Worm (Caenorhabditis elegans) whole organism, young adult: ENCODE data around the gene ZK1307.3.

ENCODE experiments used
- B0261.1 ChIP-seq: sonication (generic microtip); optimal IDR thresholded peaks from 2 replicates; lab custom pipeline; 2016; ENCODE audit warnings: mild to moderate bottlenecking, missing genetic modification characterization, moderate library complexity, missing compliant biosample characterization
- C17E4.6 ChIP-seq: fragments of 200-800 bp; sonication (Bioruptor generic); IDR thresholded peaks from 2 replicates; pipeline ENCODE4 v1.3.6; 2022; ENCODE audit warnings: missing genetic modification reagents, missing genetic modification characterization, missing compliant biosample characterization
- D2030.7 ChIP-seq: fragments of 200-800 bp; sonication (Bioruptor generic); IDR thresholded peaks from 2 replicates; pipeline ENCODE4 v1.3.6; 2022; ENCODE audit warnings: missing genetic modification reagents, missing genetic modification characterization, missing compliant biosample characterization
- F23B12.7 ChIP-seq: sonication (generic microtip); optimal IDR thresholded peaks from 2 replicates; lab custom pipeline; 2017; ENCODE audit warnings: missing genetic modification characterization, mild to moderate bottlenecking, missing compliant biosample characterization, antibody characterized with exemption, moderate library complexity; ENCODE audit not compliant: insufficient read depth
- F33H1.4 ChIP-seq: fragments of 200-800 bp; sonication (Bioruptor generic); IDR thresholded peaks from 2 replicates; pipeline ENCODE4 v1.3.6; 2022; ENCODE audit warnings: missing genetic modification reagents, missing genetic modification characterization, missing compliant biosample characterization
- F39B2.1 ChIP-seq: fragments of 200-800 bp; sonication (Bioruptor generic); IDR thresholded peaks from 2 replicates; pipeline ENCODE4 v1.3.6; 2022; ENCODE audit warnings: missing genetic modification reagents, missing genetic modification characterization, missing compliant biosample characterization
- K11D2.4 ChIP-seq: fragments of 200-800 bp; sonication (Bioruptor generic); IDR thresholded peaks from 2 replicates; pipeline ENCODE4 v1.3.6; 2022; ENCODE audit warnings: missing genetic modification reagents, missing genetic modification characterization, missing compliant biosample characterization
- T26A5.8 ChIP-seq: sonication (generic microtip); optimal IDR thresholded peaks from 2 replicates; lab custom pipeline; 2016; ENCODE audit warnings: missing genetic modification characterization, missing compliant biosample characterization
- Y53F4B.3 ChIP-seq: fragments of 200-800 bp; sonication (Bioruptor generic); IDR thresholded peaks from 2 replicates; pipeline ENCODE4 v1.3.6; 2022; ENCODE audit warnings: missing genetic modification reagents, missing genetic modification characterization, missing compliant biosample characterization
- Y53G8AR.9 ChIP-seq: fragments of 200-800 bp; sonication (Bioruptor generic); conservative IDR thresholded peaks from 2 replicates; pipeline ENCODE4 v1.3.6; 2022; ENCODE audit warnings: missing genetic modification reagents, missing genetic modification characterization, missing compliant biosample characterization
- Y56A3A.18 ChIP-seq: fragments of 200-800 bp; sonication (Bioruptor generic); IDR thresholded peaks from 2 replicates; pipeline ENCODE4 v1.3.6; 2022; ENCODE audit warnings: missing genetic modification reagents, missing genetic modification characterization, missing compliant biosample characterization
- Y67H2A.10 ChIP-seq: fragments of 200-800 bp; sonication (Bioruptor generic); conservative IDR thresholded peaks from 2 replicates; pipeline ENCODE4 v1.3.6; 2022; ENCODE audit warnings: missing genetic modification reagents, missing genetic modification characterization, missing compliant biosample characterization
- Y79H2A.3 ChIP-seq: fragments of 200-800 bp; sonication (Bioruptor generic); conservative IDR thresholded peaks from 2 replicates; pipeline ENCODE4 v1.3.6; 2022; ENCODE audit warnings: missing genetic modification reagents, missing genetic modification characterization, missing compliant biosample characterization
- Y95B8A.8 ChIP-seq: fragments of 200-800 bp; sonication (Bioruptor generic); IDR thresholded peaks from 2 replicates; pipeline ENCODE4 v1.3.6; 2022; ENCODE audit warnings: missing genetic modification reagents, missing genetic modification characterization, missing compliant biosample characterization
- ama-1 ChIP-seq, 3 experiments: fragments of 150-350 bp in 1 of 3; sonication (generic microtip) in 2 of 3; optimal IDR thresholded peaks; 2 replicates each; lab custom pipeline; 2014 to 2018; ENCODE audit warnings: missing biosample characterization in 2 of 3, missing genetic modification characterization in 2 of 3, missing genetic modification reagents in 2 of 3
- aptf-2 ChIP-seq: fragments of 200-800 bp; sonication (Bioruptor generic); conservative IDR thresholded peaks from 2 replicates; pipeline ENCODE4 v1.3.6; 2022; ENCODE audit warnings: missing genetic modification reagents, missing genetic modification characterization, missing compliant biosample characterization
- bed-1 ChIP-seq: fragments of 200-800 bp; sonication (Bioruptor generic); IDR thresholded peaks from 2 replicates; pipeline ENCODE4 v1.3.6; 2022; ENCODE audit warnings: missing genetic modification reagents, missing genetic modification characterization, missing compliant biosample characterization
- bed-2 ChIP-seq: fragments of 200-800 bp; sonication (Bioruptor generic); IDR thresholded peaks from 2 replicates; pipeline ENCODE4 v1.3.6; 2022; ENCODE audit warnings: missing genetic modification reagents, missing genetic modification characterization, missing compliant biosample characterization
- ccch-3 ChIP-seq: fragments of 200-800 bp; sonication (Bioruptor generic); optimal IDR thresholded peaks from 2 replicates; lab custom pipeline; 2018; ENCODE audit warnings: mild to moderate bottlenecking, missing genetic modification characterization, missing compliant biosample characterization
- ceh-100 ChIP-seq: fragments of 200-800 bp; sonication (Bioruptor generic); IDR thresholded peaks from 2 replicates; pipeline ENCODE4 v1.3.6; 2022; ENCODE audit warnings: missing genetic modification reagents, missing genetic modification characterization, missing compliant biosample characterization
- ceh-79 ChIP-seq: sonication (generic microtip); optimal IDR thresholded peaks from 2 replicates; lab custom pipeline; 2017; ENCODE audit warnings: mild to moderate bottlenecking, missing genetic modification characterization, missing compliant biosample characterization
- ceh-91 ChIP-seq: fragments of 200-800 bp; sonication (Bioruptor generic); IDR thresholded peaks from 2 replicates; pipeline ENCODE4 v1.3.6; 2022; ENCODE audit warnings: missing genetic modification reagents, missing genetic modification characterization, missing compliant biosample characterization
- dox-1 ChIP-seq: fragments of 200-800 bp; sonication (Bioruptor generic); IDR thresholded peaks from 2 replicates; pipeline ENCODE4 v1.3.6; 2022; ENCODE audit warnings: missing genetic modification reagents, missing genetic modification characterization, missing compliant biosample characterization
- dpff-1 ChIP-seq: sonication (generic microtip); optimal IDR thresholded peaks from 2 replicates; lab custom pipeline; 2017; ENCODE audit warnings: mild to moderate bottlenecking, missing genetic modification characterization, missing compliant biosample characterization
- egl-18 ChIP-seq: fragments of 200-800 bp; sonication (Bioruptor generic); IDR thresholded peaks from 2 replicates; pipeline ENCODE4 v1.3.6; 2022; ENCODE audit warnings: missing genetic modification reagents, missing genetic modification characterization, missing compliant biosample characterization
- egl-44 ChIP-seq: fragments of 200-800 bp; sonication (Bioruptor generic); IDR thresholded peaks from 2 replicates; pipeline ENCODE4 v1.3.6; 2022; ENCODE audit warnings: missing genetic modification reagents, missing genetic modification characterization, missing compliant biosample characterization
- egrh-3 ChIP-seq: fragments of 200-800 bp; sonication (Bioruptor generic); IDR thresholded peaks from 2 replicates; pipeline ENCODE4 v1.3.6; 2022; ENCODE audit warnings: missing genetic modification reagents, missing genetic modification characterization, missing compliant biosample characterization
- ets-4 ChIP-seq: fragments of 200-800 bp; sonication (Bioruptor generic); optimal IDR thresholded peaks from 2 replicates; lab custom pipeline; 2018; ENCODE audit warnings: mild to moderate bottlenecking, missing genetic modification characterization, missing compliant biosample characterization
- hlh-12 ChIP-seq: sonication (generic microtip); optimal IDR thresholded peaks from 2 replicates; lab custom pipeline; 2016; ENCODE audit warnings: missing genetic modification characterization, missing compliant biosample characterization
- let-607 ChIP-seq, 2 experiments: fragments of 200-800 bp in 1 of 2; sonication (Bioruptor generic) in 1 of 2; sonication (generic microtip) in 1 of 2; optimal IDR thresholded peaks; 2 replicates each; lab custom pipeline; 2016 to 2018; ENCODE audit warnings: mild to moderate bottlenecking in 2 of 2, missing compliant biosample characterization in 2 of 2, missing genetic modification characterization in 2 of 2, moderate library complexity in 2 of 2, missing genotype in 1 of 2
- lin-35 ChIP-seq, 3 experiments: fragments of 150-350 bp in 2 of 3; sonication (generic microtip) in 1 of 3; optimal IDR thresholded peaks; 2 replicates each; lab custom pipeline; 2014 to 2018; ENCODE audit warnings: missing biosample characterization in 3 of 3, missing genetic modification characterization in 3 of 3, missing genetic modification reagents in 3 of 3
- lir-1 ChIP-seq: fragments of 200-800 bp; sonication (Bioruptor generic); conservative IDR thresholded peaks from 2 replicates; pipeline ENCODE4 v1.3.6; 2022; ENCODE audit warnings: missing genetic modification reagents, missing genetic modification characterization, missing compliant biosample characterization
- lsy-27 ChIP-seq: sonication (generic microtip); optimal IDR thresholded peaks from 2 replicates; lab custom pipeline; 2017; ENCODE audit warnings: missing genetic modification characterization, mild to moderate bottlenecking, missing compliant biosample characterization, antibody characterized with exemption, missing genotype, borderline replicate concordance; ENCODE audit not compliant: insufficient read depth
- madf-8 ChIP-seq: fragments of 200-800 bp; sonication (Bioruptor generic); conservative IDR thresholded peaks from 2 replicates; pipeline ENCODE4 v1.3.6; 2022; ENCODE audit warnings: missing genetic modification reagents, missing genetic modification characterization, missing compliant biosample characterization
- nfya-2 ChIP-seq: fragments of 200-800 bp; sonication (Bioruptor generic); IDR thresholded peaks from 2 replicates; pipeline ENCODE4 v1.3.6; 2022; ENCODE audit warnings: missing genetic modification reagents, missing genetic modification characterization, missing compliant biosample characterization
- nhr-120 ChIP-seq: fragments of 200-800 bp; sonication (Bioruptor generic); IDR thresholded peaks from 2 replicates; pipeline ENCODE4 v1.3.6; 2022; ENCODE audit warnings: missing genetic modification characterization, missing compliant biosample characterization
- nhr-27 ChIP-seq: fragments of 200-800 bp; sonication (Bioruptor generic); optimal IDR thresholded peaks from 2 replicates; lab custom pipeline; 2018; ENCODE audit warnings: mild to moderate bottlenecking, missing genetic modification characterization, moderate library complexity, missing compliant biosample characterization
- nhr-80 ChIP-seq: sonication (generic microtip); optimal IDR thresholded peaks from 2 replicates; lab custom pipeline; 2016; ENCODE audit warnings: missing genetic modification characterization, missing compliant biosample characterization
- nhr-90 ChIP-seq: sonication (generic microtip); optimal IDR thresholded peaks from 2 replicates; lab custom pipeline; 2016; ENCODE audit warnings: missing genotype, mild to moderate bottlenecking, missing genetic modification characterization, missing compliant biosample characterization
- repo-1 ChIP-seq: sonication (generic microtip); optimal IDR thresholded peaks from 2 replicates; lab custom pipeline; 2017; ENCODE audit warnings: mild to moderate bottlenecking, missing genetic modification characterization, missing compliant biosample characterization
- rpc-1 ChIP-seq, 2 experiments: fragments of 150-350 bp in 1 of 2; sonication (generic microtip) in 1 of 2; optimal IDR thresholded peaks; 2 replicates each; lab custom pipeline; 2014 to 2018; ENCODE audit warnings: missing biosample characterization in 1 of 2, missing genetic modification characterization in 1 of 2, missing genetic modification reagents in 1 of 2, missing genotype in 1 of 2
- somi-1 ChIP-seq: fragments of 200-800 bp; sonication (Bioruptor generic); optimal IDR thresholded peaks from 2 replicates; lab custom pipeline; 2018; ENCODE audit warnings: mild to moderate bottlenecking, missing genetic modification characterization, missing compliant biosample characterization
- tbp1 ChIP-seq: fragments of 200-800 bp; sonication (Bioruptor generic); optimal IDR thresholded peaks from 2 replicates; lab custom pipeline; 2018; ENCODE audit warnings: mild to moderate bottlenecking, missing genetic modification characterization, missing compliant biosample characterization
- ztf-18 ChIP-seq: sonication (generic microtip); optimal IDR thresholded peaks from 2 replicates; lab custom pipeline; 2016; ENCODE audit warnings: missing genotype, mild to moderate bottlenecking, missing genetic modification characterization, missing compliant biosample characterization
- ztf-26 ChIP-seq: sonication (generic microtip); optimal IDR thresholded peaks from 2 replicates; lab custom pipeline; 2017; ENCODE audit warnings: missing genetic modification characterization, missing compliant biosample characterization
- ztf-3 ChIP-seq: fragments of 200-800 bp; sonication (Bioruptor generic); optimal IDR thresholded peaks from 2 replicates; lab custom pipeline; 2018; ENCODE audit warnings: mild to moderate bottlenecking, missing genetic modification characterization, missing compliant biosample characterization

Gene ZK1307.3

DNA sequence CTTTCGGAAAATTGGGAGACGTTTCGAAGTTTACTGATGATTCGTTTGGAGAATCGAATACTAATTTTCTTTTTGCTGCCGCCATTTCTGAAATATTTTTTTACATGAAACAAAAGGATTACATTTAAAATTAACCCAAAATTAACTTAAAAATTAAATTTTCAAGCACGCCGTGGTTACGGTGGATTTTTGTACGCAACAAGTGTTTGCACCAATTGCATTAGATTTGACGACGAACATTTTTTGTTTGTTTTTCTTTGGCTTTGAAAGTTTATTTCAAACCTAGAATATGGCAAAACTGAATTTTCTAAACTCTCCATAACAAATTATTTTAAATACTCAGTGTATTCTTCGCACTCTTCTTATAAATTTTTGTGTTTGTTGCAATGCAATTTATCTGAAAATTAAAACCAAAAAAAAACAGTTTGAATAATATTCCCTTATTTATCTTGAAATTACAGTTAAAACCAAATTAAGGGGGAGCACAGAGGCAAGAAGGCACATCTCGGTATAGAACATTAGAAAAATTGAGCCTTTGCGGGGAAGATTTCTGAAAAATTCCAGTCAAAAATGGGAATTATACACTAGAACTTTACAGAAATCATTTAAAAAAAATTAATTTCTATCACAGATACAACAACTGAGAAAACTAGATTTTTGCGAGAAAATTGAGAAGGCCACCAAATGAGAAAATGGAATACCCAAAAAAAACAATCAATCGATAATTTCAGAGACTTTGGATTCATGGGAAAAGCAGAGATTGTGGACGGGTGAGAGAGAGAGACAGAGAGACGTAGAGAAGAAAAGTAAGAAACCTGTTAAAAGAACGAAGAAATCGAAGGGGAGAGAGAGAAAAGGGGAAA lies 35.5 kb downstream of the ZK1307.3 start, which contains the start of gene hal-3 (continued):
- TF ChIP-seq let-607 (tag; optimal IDR thresholded peaks at IDR 0.05; lab: Kevin White, UChicago) (peak in 1 of 2 experiments; percentile 56), K11D2.4 (GFP tag; lab: Robert Waterston, UW) (no peak), bed-1 (GFP tag; lab: Robert Waterston, UW) (no peak), ceh-91 (no peak), lin-35 (GFP tag; optimal IDR thresholded peaks at IDR 0.05; lab: Kevin White, UChicago) (no peak), F39B2.1 (no peak), dox-1 (no peak), egl-18 (GFP tag; lab: Robert Waterston, UW) (0 out of 2 replicates have a peak, but pooled peaks have one; percentile 24), hlh-12 (tag; lab: Kevin White, UChicago) (no peak), F23B12.7 (no peak), Y53F4B.3 (no peak), lir-1 (GFP tag; lab: Robert Waterston, UW) (no peak), rpc-1 (optimal IDR thresholded peaks at IDR 0.05; lab: Kevin White, UChicago) (no peak), rpc-1 (tag; optimal IDR thresholded peaks at IDR 0.05; lab: Kevin White, UChicago) (no peak), ztf-3 (GFP tag; lab: Kevin White, UChicago) (no peak), nhr-120 (GFP tag; lab: Robert Waterston, UW) (no peak), Y67H2A.10 (GFP tag; lab: Robert Waterston, UW) (no peak), F33H1.4 (GFP tag; lab: Robert Waterston, UW) (no peak), Y95B8A.8 (GFP tag; lab: Robert Waterston, UW) (0 out of 2 replicates have a peak, but pooled peaks have one; percentile 52), ama-1 (optimal IDR thresholded peaks at IDR 0.05; lab: Kevin White, UChicago) (peak; percentile 77), ama-1 (GFP tag; optimal IDR thresholded peaks at IDR 0.05; lab: Kevin White, UChicago) (no peak), ets-4 (GFP tag; lab: Kevin White, UChicago) (no peak), nhr-27 (tag; lab: Kevin White, UChicago) (no peak), madf-8 (GFP tag; lab: Robert Waterston, UW) (no peak), nhr-80 (no peak), bed-2 (GFP tag; lab: Robert Waterston, UW) (no peak), T26A5.8 (peak; percentile 1), somi-1 (GFP tag; lab: Kevin White, UChicago) (no peak), B0261.1 (tag; lab: Kevin White, UChicago) (no peak), nfya-2 (no peak), lsy-27 (no peak), Y53G8AR.9 (peak; percentile 73; the same call in 1 of the 2 replicates), egrh-3 (no peak), egl-44 (GFP tag; lab: Robert Waterston, UW) (peak; percentile 9; the same call in 1 of the 2 replicates), tbp1 (peak; percentile 20), ztf-18 (tag; lab: Kevin White, UChicago) (no peak), ceh-79 (tag; lab: Kevin White, UChicago) (peak; percentile 46), ztf-26 (no peak), nhr-90 (tag; lab: Kevin White, UChicago) (peak; percentile 24), dpff-1 (tag; lab: Kevin White, UChicago) (peak; percentile 55), D2030.7 (GFP tag; lab: Robert Waterston, UW) (no peak), Y79H2A.3 (GFP tag; lab: Robert Waterston, UW) (no peak), repo-1 (tag; lab: Kevin White, UChicago) (peak; percentile 60), ccch-3 (GFP tag; lab: Kevin White, UChicago) (no peak), ceh-100 (GFP tag; lab: Robert Waterston, UW) (no peak), Y56A3A.18 (GFP tag; lab: Robert Waterston, UW) (no peak), aptf-2 (GFP tag; lab: Robert Waterston, UW) (no peak), C17E4.6 (GFP tag; lab: Robert Waterston, UW) (no peak)
